Fruit fly (Drosophila melanogaster) Kc167 (cell line): ENCODE results near the gene Tfb4.

Source experiments
- Myc ChIP-seq: fragments of >200 bp; optimal IDR thresholded peaks from 2 replicates; lab custom pipeline; 2017; ENCODE audit warnings: missing external identifiers
- Sin3A ChIP-seq: fragments of >200 bp; optimal IDR thresholded peaks from 2 replicates; lab custom pipeline; 2018; ENCODE audit warnings: missing external identifiers
- h ChIP-seq: fragments of >200 bp; optimal IDR thresholded peaks from 3 replicates; lab custom pipeline; 2018; ENCODE audit warnings: missing external identifiers
- insv ChIP-seq: fragments of >200 bp; optimal IDR thresholded peaks from 3 replicates; lab custom pipeline; 2018; ENCODE audit warnings: missing external identifiers
- psq ChIP-seq: fragments of >200 bp; optimal IDR thresholded peaks from 2 replicates; lab custom pipeline; 2017; ENCODE audit warnings: missing external identifiers
- ttk ChIP-seq: sonication (Bioruptor generic); optimal IDR thresholded peaks from 2 replicates; lab custom pipeline; 2017; ENCODE audit warnings: missing external identifiers

Gene Tfb4

dm6 chr2L:1120206-1120902 lies 30.1 kb downstream of the Tfb4 start:
- TF ChIP-seq Myc (lab: Kevin White, UChicago) (no peak), Sin3A (lab: Kevin White, UChicago) (no peak), h (no peak), psq (lab: Kevin White, UChicago) (no peak), ttk (lab: Kevin White, UChicago) (no peak)

dm6 chr2L:1118880-1119809 lies 31.3 kb downstream of the Tfb4 start:
- TF ChIP-seq h (no peak), psq (lab: Kevin White, UChicago) (no peak), ttk (lab: Kevin White, UChicago) (no peak), insv (lab: Kevin White, UChicago) (no peak), Myc (lab: Kevin White, UChicago) (no peak), Sin3A (lab: Kevin White, UChicago) (no peak)

dm6 chr2L:1118149-1118548 lies 32.3 kb downstream of the Tfb4 start:
- TF ChIP-seq psq (lab: Kevin White, UChicago), result no peak
- no peak for TF ChIP-seq Myc (lab: Kevin White, UChicago)
- no peak for TF ChIP-seq Sin3A (lab: Kevin White, UChicago)
- TF ChIP-seq h, result no peak
- TF ChIP-seq ttk (lab: Kevin White, UChicago), result no peak
- no peak for TF ChIP-seq insv (lab: Kevin White, UChicago)

dm6 chr2L:1116661-1117322 lies 33.7 kb downstream of the Tfb4 start:
- TF ChIP-seq Sin3A (lab: Kevin White, UChicago) (no peak), h (peak; percentile 3)

dm6 chr2L:1114230-1114629 lies 36.2 kb downstream of the Tfb4 start:
- TF ChIP-seq insv (lab: Kevin White, UChicago) (no peak), ttk (lab: Kevin White, UChicago) (no peak), Sin3A (lab: Kevin White, UChicago) (no peak), Myc (lab: Kevin White, UChicago) (no peak), psq (lab: Kevin White, UChicago) (no peak), h (no peak)

dm6 chr2L:1112641-1113040 lies 37.8 kb downstream of the Tfb4 start, which contains the start of gene CG14340:
CG14340 (plus strand) TSS chr2L:1112941.
- TF ChIP-seq insv (lab: Kevin White, UChicago) (no peak), ttk (lab: Kevin White, UChicago) (no peak), Myc (lab: Kevin White, UChicago) (no peak), Sin3A (lab: Kevin White, UChicago) (no peak), psq (lab: Kevin White, UChicago) (no peak), h (no peak)

- TF ChIP-seq psq (lab: Kevin White, UChicago) (no peak), Myc (lab: Kevin White, UChicago) (no peak), insv (lab: Kevin White, UChicago) (no peak), ttk (lab: Kevin White, UChicago) (no peak)
These were observed 42.3 kb downstream of the Tfb4 start, which contains the start of the genes PolrMT and CG14339 for dm6 chr2L:1108029-1108688. PolrMT (minus strand) TSS chr2L:1108373. CG14339 (plus strand) TSS chr2L:1108540.

dm6 chr2L:1102349-1102748 lies 48.1 kb downstream of the Tfb4 start, which contains the start of gene CG4629:
CG4629 (minus strand) TSS chr2L:1102504.
- no peak for TF ChIP-seq psq (lab: Kevin White, UChicago)
- no peak for TF ChIP-seq Sin3A (lab: Kevin White, UChicago)
- no peak for TF ChIP-seq Myc (lab: Kevin White, UChicago)
- no peak for TF ChIP-seq insv (lab: Kevin White, UChicago)
- TF ChIP-seq h, result no peak
- TF ChIP-seq ttk (lab: Kevin White, UChicago), result no peak
